Fruit fly (Drosophila melanogaster) whole organism, embryonic: ENCODE data around the gene CG10747.
A peak's percentile ranks its signal among the peaks of the same experiment; 100 is the strongest.

Experiments used
- Abd-B ChIP-seq: fragments of 200-800 bp; sonication (Bioruptor generic); optimal IDR thresholded peaks from 2 replicates; lab custom pipeline; 2018; ENCODE audit warnings: missing biosample characterization, mild to moderate bottlenecking, missing genetic modification characterization, moderate library complexity
- Aef1 ChIP-seq: fragments of 200-800 bp; sonication (Bioruptor generic); IDR thresholded peaks from 3 replicates; pipeline ENCODE4 v1.3.6; 2022; ENCODE audit warnings: missing biosample characterization, missing genetic modification characterization
- CG10431 ChIP-seq: fragments of 200-800 bp; sonication (Bioruptor generic); optimal IDR thresholded peaks from 3 replicates; lab custom pipeline; 2018; ENCODE audit warnings: missing biosample characterization, mild to moderate bottlenecking, missing genetic modification characterization
- CG10462 ChIP-seq: fragments of 200-800 bp; sonication (Bioruptor generic); optimal IDR thresholded peaks from 2 replicates; lab custom pipeline; 2016; ENCODE audit warnings: missing biosample characterization, missing genetic modification characterization
- CG13287 ChIP-seq: fragments of 200-800 bp; sonication (Bioruptor generic); IDR thresholded peaks from 2 replicates; pipeline ENCODE4 v1.3.6; 2022; ENCODE audit warnings: missing biosample characterization, missing genetic modification characterization; ENCODE audit not compliant: partially characterized antibody
- CG14860 ChIP-seq: fragments of 200-800 bp; sonication (Bioruptor generic); IDR thresholded peaks from 3 replicates; pipeline ENCODE4 v1.3.6; 2022; ENCODE audit warnings: missing biosample characterization, missing genetic modification characterization; ENCODE audit not compliant: partially characterized antibody
- CG15514 ChIP-seq: fragments of 200-800 bp; sonication (Bioruptor generic); optimal IDR thresholded peaks from 3 replicates; lab custom pipeline; 2017; ENCODE audit warnings: missing biosample characterization, missing genetic modification characterization, mild to moderate bottlenecking, moderate library complexity, missing genetic modification reagents
- CG16863 ChIP-seq: fragments of 200-800 bp; sonication (Bioruptor generic); optimal IDR thresholded peaks from 3 replicates; lab custom pipeline; 2016; ENCODE audit warnings: missing biosample characterization, missing genetic modification characterization
- CG17328 ChIP-seq: fragments of 200-800 bp; sonication (Bioruptor generic); IDR thresholded peaks from 2 replicates; pipeline ENCODE4 v1.3.6; 2022; ENCODE audit warnings: missing biosample characterization, missing genetic modification characterization
- CG1792 ChIP-seq: fragments of 200-800 bp; sonication (Bioruptor generic); optimal IDR thresholded peaks from 2 replicates; lab custom pipeline; 2016; ENCODE audit warnings: missing biosample characterization, missing genetic modification characterization
- CG3281 ChIP-seq: fragments of 200-800 bp; sonication (Bioruptor generic); optimal IDR thresholded peaks from 3 replicates; lab custom pipeline; 2017; ENCODE audit warnings: missing biosample characterization, mild to moderate bottlenecking, missing genetic modification characterization
- CG33213 ChIP-seq: fragments of 200-800 bp; sonication (Bioruptor generic); optimal IDR thresholded peaks from 3 replicates; lab custom pipeline; 2016; ENCODE audit warnings: missing biosample characterization, missing genetic modification characterization
- CG34376 ChIP-seq: fragments of 200-800 bp; sonication (Bioruptor generic); optimal IDR thresholded peaks from 2 replicates; lab custom pipeline; 2018; ENCODE audit warnings: missing biosample characterization, mild to moderate bottlenecking, missing genetic modification characterization
- CG34422 ChIP-seq: fragments of 200-800 bp; sonication (Bioruptor generic); IDR thresholded peaks from 3 replicates; pipeline ENCODE4 v1.3.6; 2022; ENCODE audit warnings: missing biosample characterization, missing genetic modification characterization
- CG3726 ChIP-seq: fragments of 200-800 bp; sonication (Bioruptor generic); IDR thresholded peaks from 3 replicates; pipeline ENCODE4, ENCODE4 v1.3.6; 2022; ENCODE audit warnings: missing biosample characterization, missing genetic modification characterization
- CG42726 ChIP-seq: fragments of 200-800 bp; sonication (Bioruptor generic); IDR thresholded peaks from 2 replicates; pipeline ENCODE4 v1.3.6; 2022; ENCODE audit warnings: missing biosample characterization, missing genetic modification characterization; ENCODE audit not compliant: partially characterized antibody
- CG43689 ChIP-seq: fragments of 200-800 bp; sonication (Bioruptor generic); IDR thresholded peaks from 2 replicates; pipeline ENCODE4 v1.3.6; 2022; ENCODE audit warnings: missing biosample characterization, missing genetic modification characterization
- CG4617 ChIP-seq: fragments of 200-800 bp; sonication (Bioruptor generic); optimal IDR thresholded peaks from 3 replicates; lab custom pipeline; 2016; ENCODE audit warnings: missing biosample characterization, missing genetic modification characterization, borderline replicate concordance
- CG8290 ChIP-seq, 3 experiments: fragments of 200-800 bp; sonication (Bioruptor generic); optimal IDR thresholded peaks; 2 replicates each; lab custom pipeline; 2016 to 2019; ENCODE audit warnings: missing biosample characterization in 3 of 3, missing genetic modification characterization in 3 of 3, mild to moderate bottlenecking in 2 of 3, moderate library complexity in 1 of 3
- CG9797 ChIP-seq: fragments of 200-800 bp; sonication (Bioruptor generic); optimal IDR thresholded peaks from 3 replicates; lab custom pipeline; 2018; ENCODE audit warnings: missing biosample characterization, mild to moderate bottlenecking, missing genetic modification characterization
- CTCF ChIP-seq: fragments of 200-800 bp; sonication (Bioruptor generic); optimal IDR thresholded peaks from 2 replicates; lab custom pipeline; 2017; ENCODE audit warnings: missing biosample characterization, mild to moderate bottlenecking, missing genetic modification characterization, moderate library complexity
- Dll ChIP-seq: fragments of 200-800 bp; sonication (Bioruptor generic); IDR thresholded peaks from 4 replicates; pipeline ENCODE4 v1.3.6; 2022; ENCODE audit warnings: missing biosample characterization, missing genetic modification characterization; ENCODE audit not compliant: partially characterized antibody
- E2f1 ChIP-seq: fragments of 200-800 bp; sonication (Bioruptor generic); IDR thresholded peaks from 2 replicates; pipeline ENCODE4 v1.3.6; 2022; ENCODE audit warnings: missing biosample characterization, missing genetic modification characterization
- E2f2 ChIP-seq: fragments of 200-800 bp; sonication (Bioruptor generic); IDR thresholded peaks from 2 replicates; pipeline ENCODE4 v1.3.6; 2022; ENCODE audit warnings: missing biosample characterization, missing genetic modification characterization
- HHEX ChIP-seq: fragments of 200-800 bp; sonication (Bioruptor generic); optimal IDR thresholded peaks from 3 replicates; lab custom pipeline; 2017; ENCODE audit warnings: missing biosample characterization, mild to moderate bottlenecking, missing genetic modification characterization, missing genetic modification reagents
- HLH4C ChIP-seq: fragments of 200-800 bp; sonication (Bioruptor generic); IDR thresholded peaks from 3 replicates; pipeline ENCODE4 v1.3.6; 2022; ENCODE audit warnings: missing biosample characterization, missing genetic modification characterization; ENCODE audit not compliant: partially characterized antibody
- HLHmδ ChIP-seq: fragments of 200-800 bp; sonication (Bioruptor generic); optimal IDR thresholded peaks from 2 replicates; lab custom pipeline; 2018; ENCODE audit warnings: missing biosample characterization, mild to moderate bottlenecking, missing genetic modification characterization, moderate library complexity
- HmgD ChIP-seq: fragments of 200-800 bp; sonication (Bioruptor generic); optimal IDR thresholded peaks from 3 replicates; lab custom pipeline; 2016; ENCODE audit warnings: missing biosample characterization, missing genetic modification characterization
- MBD-R2 ChIP-seq: fragments of 200-800 bp; sonication (Bioruptor generic); IDR thresholded peaks from 2 replicates; pipeline ENCODE4 v1.3.6; 2022; ENCODE audit warnings: missing biosample characterization, missing genetic modification characterization
- MESR4 ChIP-seq: fragments of 200-800 bp; sonication (Bioruptor generic); optimal IDR thresholded peaks from 2 replicates; lab custom pipeline; 2018; ENCODE audit warnings: missing biosample characterization, mild to moderate bottlenecking, missing genetic modification characterization, moderate library complexity
- Myb ChIP-seq: fragments of 200-800 bp; sonication (Bioruptor generic); optimal IDR thresholded peaks from 2 replicates; lab custom pipeline; 2016; ENCODE audit warnings: missing biosample characterization, missing genetic modification characterization
- NfI ChIP-seq: fragments of 200-800 bp; sonication (Bioruptor generic); optimal IDR thresholded peaks from 3 replicates; lab custom pipeline; 2018; ENCODE audit warnings: missing biosample characterization, mild to moderate bottlenecking, missing genetic modification characterization, moderate library complexity
- Opbp ChIP-seq: fragments of 200-800 bp; sonication (Bioruptor generic); IDR thresholded peaks from 3 replicates; pipeline ENCODE4 v1.3.6; 2022; ENCODE audit warnings: missing biosample characterization, missing genetic modification characterization; ENCODE audit not compliant: partially characterized antibody
- Pdp1 ChIP-seq, 2 experiments: fragments of 200-800 bp; sonication (Bioruptor generic); optimal IDR thresholded peaks; 3 replicates each; lab custom pipeline; 2016; ENCODE audit warnings: missing biosample characterization in 2 of 2, missing genetic modification characterization in 2 of 2, mild to moderate bottlenecking in 1 of 2, moderate library complexity in 1 of 2
- YL-1 ChIP-seq: fragments of 200-800 bp; sonication (Bioruptor generic); optimal IDR thresholded peaks from 3 replicates; lab custom pipeline; 2017; ENCODE audit warnings: missing biosample characterization, mild to moderate bottlenecking, missing genetic modification characterization
- amos ChIP-seq: fragments of 200-800 bp; sonication (Bioruptor generic); IDR thresholded peaks from 2 replicates; pipeline ENCODE4 v1.3.6; 2022; ENCODE audit warnings: missing biosample characterization, missing genetic modification characterization; ENCODE audit not compliant: partially characterized antibody
- crp ChIP-seq, 2 experiments: fragments of 200-800 bp; sonication (Bioruptor generic); optimal IDR thresholded peaks; 2 replicates in 1 of 2; 3 replicates in 1 of 2; lab custom pipeline; 2017; ENCODE audit warnings: missing biosample characterization in 2 of 2, missing genetic modification characterization in 2 of 2, mild to moderate bottlenecking in 1 of 2, moderate library complexity in 1 of 2
- kay ChIP-seq: fragments of 200-800 bp; sonication (Bioruptor generic); optimal IDR thresholded peaks from 2 replicates; lab custom pipeline; 2016; ENCODE audit warnings: missing biosample characterization, missing genetic modification characterization
- nerfin-1 ChIP-seq: fragments of 200-800 bp; sonication (Bioruptor generic); optimal IDR thresholded peaks from 3 replicates; lab custom pipeline; 2019; ENCODE audit warnings: missing biosample characterization, mild to moderate bottlenecking, missing genetic modification characterization, moderate library complexity
- nmo ChIP-seq: fragments of 200-800 bp; sonication (Bioruptor generic); optimal IDR thresholded peaks from 2 replicates; lab custom pipeline; 2018; ENCODE audit warnings: missing biosample characterization, mild to moderate bottlenecking, missing genetic modification characterization, moderate library complexity
- org-1 ChIP-seq: fragments of 200-800 bp; sonication (Bioruptor generic); optimal IDR thresholded peaks from 2 replicates; lab custom pipeline; 2017; ENCODE audit warnings: missing biosample characterization, missing genetic modification characterization
- p53 ChIP-seq: fragments of 200-800 bp; sonication (Bioruptor generic); optimal IDR thresholded peaks from 2 replicates; lab custom pipeline; 2016; ENCODE audit warnings: missing biosample characterization, missing genetic modification characterization
- pb ChIP-seq: fragments of 200-800 bp; sonication (Bioruptor generic); optimal IDR thresholded peaks from 3 replicates; lab custom pipeline; 2016; ENCODE audit warnings: missing biosample characterization, missing genetic modification characterization
- phol ChIP-seq: fragments of 200-800 bp; sonication (Bioruptor generic); optimal IDR thresholded peaks from 3 replicates; lab custom pipeline; 2018; ENCODE audit warnings: missing biosample characterization, mild to moderate bottlenecking, missing genetic modification characterization, moderate library complexity
- pzg ChIP-seq: fragments of 200-800 bp; sonication (Bioruptor generic); optimal IDR thresholded peaks from 3 replicates; lab custom pipeline; 2018; ENCODE audit warnings: missing biosample characterization, mild to moderate bottlenecking, missing genetic modification characterization, moderate library complexity
- slou ChIP-seq: fragments of 200-800 bp; sonication (Bioruptor generic); optimal IDR thresholded peaks from 3 replicates; lab custom pipeline; 2016; ENCODE audit warnings: missing biosample characterization, missing genetic modification characterization
- sr ChIP-seq: fragments of 200-800 bp; sonication (Bioruptor generic); IDR thresholded peaks from 3 replicates; pipeline ENCODE4 v1.3.6; 2022; ENCODE audit warnings: missing biosample characterization, missing genetic modification characterization
- stwl ChIP-seq: fragments of 200-800 bp; sonication (Bioruptor generic); optimal IDR thresholded peaks from 3 replicates; lab custom pipeline; 2018; ENCODE audit warnings: missing biosample characterization, mild to moderate bottlenecking, missing genetic modification characterization, moderate library complexity
- vvl ChIP-seq: fragments of 200-800 bp; sonication (Bioruptor generic); IDR thresholded peaks from 2 replicates; pipeline ENCODE4 v1.3.6; 2022; ENCODE audit warnings: missing biosample characterization, missing genetic modification characterization

CG10747 gene

DNA sequence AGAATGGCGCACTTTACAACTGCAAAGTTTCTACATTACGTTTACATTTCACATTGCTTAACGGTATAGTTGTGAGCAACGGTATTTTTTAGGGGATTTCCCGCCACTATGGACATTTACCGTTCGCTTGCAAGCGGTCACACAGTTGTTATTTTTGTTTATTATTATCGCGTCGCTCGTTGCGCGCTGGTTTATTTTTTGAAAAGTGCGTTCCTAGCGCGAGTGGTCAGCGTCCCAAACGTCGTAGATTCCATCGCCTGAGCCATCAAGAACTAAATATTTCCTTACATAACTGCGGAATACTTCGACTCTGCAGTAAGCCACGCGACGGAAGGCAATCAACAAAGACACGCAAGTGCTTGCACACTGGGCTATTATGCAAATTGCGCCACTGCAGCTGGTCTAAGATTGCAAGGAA is 24.9 kb downstream of the CG10747 start, which contains the start of gene bwa (continued):
- TF ChIP-seq CG13287 (GFP tag; lab: Robert Waterston, UW) (peak; percentile 4; the same call in 1 of the 2 replicates), CG10431 (no peak), CG16863 (GFP tag; lab: Kevin White, UChicago) (no peak), E2f2 (GFP tag; lab: Robert Waterston, UW) (peak; percentile 90), Myb (peak; percentile 64), sr (GFP tag; lab: Robert Waterston, UW) (no peak), CG34376 (GFP tag; lab: Kevin White, UChicago) (peak; percentile 10), HmgD (GFP tag; lab: Kevin White, UChicago) (peak; percentile 46), org-1 (no peak), crp (GFP tag; optimal IDR thresholded peaks at IDR 0.05; lab: Kevin White, UChicago) (peak in 1 of 2 experiments; percentile 12), pb (GFP tag; lab: Kevin White, UChicago) (peak; percentile 2), CG42726 (GFP tag; lab: Robert Waterston, UW) (0 out of 2 replicates have a peak, but pooled peaks have one; percentile 53), vvl (GFP tag; lab: Robert Waterston, UW) (peak; percentile 54; the same call in 1 of the 2 replicates), E2f1 (GFP tag; lab: Robert Waterston, UW) (no peak), p53 (GFP tag; lab: Kevin White, UChicago) (peak; percentile 33), HLHmδ (no peak), CTCF (peak; percentile 75), CG1792 (GFP tag; lab: Kevin White, UChicago) (peak; percentile 4), Dll (GFP tag; lab: Robert Waterston, UW) (peak; percentile 16; the same call in 1 of the 4 replicates), nerfin-1 (tag; lab: Kevin White, UChicago) (peak; percentile 51), nmo (GFP tag; lab: Kevin White, UChicago) (peak; percentile 25), CG10462 (GFP tag; lab: Kevin White, UChicago) (peak; percentile 99), kay (GFP tag; lab: Kevin White, UChicago) (no peak), CG9797 (GFP tag; lab: Kevin White, UChicago) (peak; percentile 88), CG34422 (GFP tag; lab: Robert Waterston, UW) (peak; percentile 53; the same call in 1 of the 3 replicates), CG3726 (GFP tag; lab: Robert Waterston, UW) (no peak), Pdp1 (GFP tag; optimal IDR thresholded peaks at IDR 0.05; lab: Kevin White, UChicago) (peak in 1 of 2 experiments; percentile 78), HLH4C (GFP tag; lab: Robert Waterston, UW) (no peak), MBD-R2 (GFP tag; lab: Robert Waterston, UW) (peak; percentile 51), CG8290 (GFP tag; optimal IDR thresholded peaks at IDR 0.05; lab: Kevin White, UChicago) (no peak), CG8290 (tag; optimal IDR thresholded peaks at IDR 0.05; lab: Kevin White, UChicago) (peak in 1 of 2 experiments; percentile 34), CG43689 (no peak), NfI (GFP tag; lab: Kevin White, UChicago) (no peak), Opbp (GFP tag; lab: Robert Waterston, UW) (peak; percentile 39; the same call in 1 of the 3 replicates), slou (GFP tag; lab: Kevin White, UChicago) (no peak), HHEX (GFP tag; lab: Kevin White, UChicago) (peak; percentile 28), CG4617 (GFP tag; lab: Kevin White, UChicago) (peak; percentile 13), CG33213 (GFP tag; lab: Kevin White, UChicago) (peak; percentile 84), YL-1 (GFP tag; lab: Kevin White, UChicago) (peak; percentile 28), CG14860 (GFP tag; lab: Robert Waterston, UW) (no peak), CG3281 (GFP tag; lab: Kevin White, UChicago) (peak; percentile 10), Abd-B (GFP tag; lab: Kevin White, UChicago) (peak; percentile 12), CG15514 (peak; percentile 64), MESR4 (GFP tag; lab: Kevin White, UChicago) (peak; percentile 52), CG17328 (peak; percentile 24; the same call in 1 of the 2 replicates), Aef1 (GFP tag; lab: Robert Waterston, UW) (peak; percentile 35; the same call in 2 of the 3 replicates), amos (GFP tag; lab: Robert Waterston, UW) (peak; percentile 46; the same call in 1 of the 2 replicates), stwl (tag; lab: Kevin White, UChicago) (peak; percentile 39), phol (tag; lab: Kevin White, UChicago) (peak; percentile 59), pzg (GFP tag; lab: Kevin White, UChicago) (peak; percentile 87)
